Worm (Caenorhabditis elegans) whole organism, midembryonic: ENCODE data around the gene ZK1098.3.
A peak's percentile ranks its signal among the peaks of the same experiment; 100 is the strongest.

Experiments
- T22C8.4 ChIP-seq: fragments of 200-800 bp; sonication (Bioruptor generic); IDR thresholded peaks from 2 replicates; pipeline ENCODE4 v1.3.6; 2022; ENCODE audit warnings: missing genetic modification characterization, missing compliant biosample characterization
- cog-1 ChIP-seq: sonication (generic microtip); optimal IDR thresholded peaks from 2 replicates; lab custom pipeline; 2016; ENCODE audit warnings: missing genetic modification characterization, missing compliant biosample characterization
- flt-1 ChIP-seq: fragments of 200-800 bp; sonication (Bioruptor generic); IDR thresholded peaks from 2 replicates; pipeline ENCODE4 v1.3.6; 2022; ENCODE audit warnings: missing genetic modification characterization, missing compliant biosample characterization
- klf-2 ChIP-seq: fragments of 200-800 bp; sonication (Bioruptor generic); conservative IDR thresholded peaks from 2 replicates; pipeline ENCODE4 v1.3.6; 2022; ENCODE audit warnings: missing genetic modification reagents, missing genetic modification characterization, missing compliant biosample characterization
- med-1 ChIP-seq: sonication (generic microtip); optimal IDR thresholded peaks from 2 replicates; lab custom pipeline; 2017; ENCODE audit warnings: missing genetic modification characterization, mild to moderate bottlenecking, missing compliant biosample characterization, antibody characterized with exemption, missing genetic modification reagents; ENCODE audit not compliant: insufficient read depth
- ref-1 ChIP-seq: fragments of 200-800 bp; sonication (Bioruptor generic); conservative IDR thresholded peaks from 2 replicates; pipeline ENCODE4 v1.3.6; 2022; ENCODE audit warnings: missing genetic modification reagents, missing genetic modification characterization, missing compliant biosample characterization
- tab-1 ChIP-seq: fragments of 200-800 bp; sonication (Bioruptor generic); IDR thresholded peaks from 2 replicates; pipeline ENCODE4 v1.3.6; 2022; ENCODE audit warnings: missing genetic modification characterization, missing compliant biosample characterization
- ztf-23 ChIP-seq: fragments of 200-800 bp; sonication (Bioruptor generic); IDR thresholded peaks from 2 replicates; pipeline ENCODE4 v1.3.6; 2022; ENCODE audit warnings: missing genetic modification reagents, missing genetic modification characterization, missing compliant biosample characterization
- ztf-29 ChIP-seq: fragments of 200-800 bp; sonication (Bioruptor generic); IDR thresholded peaks from 2 replicates; pipeline ENCODE4 v1.3.6; 2022; ENCODE audit warnings: missing genetic modification reagents, missing genetic modification characterization, missing compliant biosample characterization

Gene ZK1098.3

ce11 chrIII:9526851-9527250, 11.7 kb downstream of the ZK1098.3 start, which contains the start of gene ZK1098.6:
Gene ZK1098.6 (plus strand): TSS chrIII:9527151.
- TF ChIP-seq ztf-23 (no peak), klf-2 (GFP tag; lab: Robert Waterston, UW) (no peak), ref-1 (GFP tag; lab: Robert Waterston, UW) (no peak), ztf-29 (GFP tag; lab: Robert Waterston, UW) (no peak), flt-1 (GFP tag; lab: Robert Waterston, UW) (no peak), T22C8.4 (GFP tag; lab: Robert Waterston, UW) (no peak), med-1 (GFP tag; lab: Kevin White, UChicago) (no peak), cog-1 (tag; lab: Kevin White, UChicago) (no peak), tab-1 (GFP tag; lab: Robert Waterston, UW) (no peak)

ce11 chrIII:9525252-9525651, 13.3 kb downstream of the ZK1098.3 start, which contains the start of gene trpp-3:
Gene trpp-3 (plus strand): TSS chrIII:9525552.
- TF ChIP-seq med-1 (GFP tag; lab: Kevin White, UChicago) (no peak), klf-2 (GFP tag; lab: Robert Waterston, UW) (no peak), ztf-23 (no peak), ztf-29 (GFP tag; lab: Robert Waterston, UW) (no peak), cog-1 (tag; lab: Kevin White, UChicago) (no peak), T22C8.4 (GFP tag; lab: Robert Waterston, UW) (no peak), flt-1 (GFP tag; lab: Robert Waterston, UW) (no peak), ref-1 (GFP tag; lab: Robert Waterston, UW) (no peak), tab-1 (GFP tag; lab: Robert Waterston, UW) (no peak)

- TF ChIP-seq med-1 (GFP tag; lab: Kevin White, UChicago): no peak
- 0 out of 2 replicates have a peak, but pooled peaks have one; percentile 62 for TF ChIP-seq ztf-23
- no peak for TF ChIP-seq T22C8.4 (GFP tag; lab: Robert Waterston, UW)
- TF ChIP-seq ztf-29 (GFP tag; lab: Robert Waterston, UW): no peak
- no peak for TF ChIP-seq cog-1 (tag; lab: Kevin White, UChicago)
- no peak for TF ChIP-seq tab-1 (GFP tag; lab: Robert Waterston, UW)
- TF ChIP-seq klf-2 (GFP tag; lab: Robert Waterston, UW): no peak
- TF ChIP-seq flt-1 (GFP tag; lab: Robert Waterston, UW): peak; percentile 49
- TF ChIP-seq ref-1 (GFP tag; lab: Robert Waterston, UW): no peak
Observed at ce11 chrIII:9523581-9523980, 14.9 kb downstream of the ZK1098.3 start, which contains the start of gene mrps-23. Gene mrps-23 (minus strand): TSS chrIII:9523672.

- TF ChIP-seq ztf-23 (no peak), cog-1 (tag; lab: Kevin White, UChicago) (peak; percentile 63)
Observed at ce11 chrIII:9521410-9522090, 17.0 kb downstream of the ZK1098.3 start, which contains the start of the genes clu-1 and prp-40. Gene clu-1 (minus strand): TSS chrIII:9521460. Gene prp-40 (plus strand): TSS chrIII:9522075.

- no peak for TF ChIP-seq ztf-29 (GFP tag; lab: Robert Waterston, UW)
- no peak for TF ChIP-seq med-1 (GFP tag; lab: Kevin White, UChicago)
- no peak for TF ChIP-seq klf-2 (GFP tag; lab: Robert Waterston, UW)
- TF ChIP-seq tab-1 (GFP tag; lab: Robert Waterston, UW): no peak
- no peak for TF ChIP-seq cog-1 (tag; lab: Kevin White, UChicago)
- TF ChIP-seq ref-1 (GFP tag; lab: Robert Waterston, UW): no peak
- no peak for TF ChIP-seq ztf-23
- no peak for TF ChIP-seq T22C8.4 (GFP tag; lab: Robert Waterston, UW)
- TF ChIP-seq flt-1 (GFP tag; lab: Robert Waterston, UW): no peak
Observed at ce11 chrIII:9516148-9516547, 22.4 kb downstream of the ZK1098.3 start, which contains the start of gene F55H2.7. Gene F55H2.7 (minus strand): TSS chrIII:9516248.

ce11 chrIII:9513569-9513968, 24.9 kb downstream of the ZK1098.3 start, which contains the start of gene F55H2.8:
Gene F55H2.8 (plus strand): TSS chrIII:9513869.
- TF ChIP-seq klf-2 (GFP tag; lab: Robert Waterston, UW) (no peak), med-1 (GFP tag; lab: Kevin White, UChicago) (no peak), ref-1 (GFP tag; lab: Robert Waterston, UW) (no peak), ztf-23 (no peak), flt-1 (GFP tag; lab: Robert Waterston, UW) (no peak), T22C8.4 (GFP tag; lab: Robert Waterston, UW) (no peak), ztf-29 (GFP tag; lab: Robert Waterston, UW) (no peak), cog-1 (tag; lab: Kevin White, UChicago) (no peak), tab-1 (GFP tag; lab: Robert Waterston, UW) (no peak)

ce11 chrIII:9513006-9513405, 25.5 kb downstream of the ZK1098.3 start:
- TF ChIP-seq klf-2 (GFP tag; lab: Robert Waterston, UW): no peak
- TF ChIP-seq ref-1 (GFP tag; lab: Robert Waterston, UW): no peak
- no peak for TF ChIP-seq ztf-29 (GFP tag; lab: Robert Waterston, UW)
- TF ChIP-seq ztf-23: no peak
- no peak for TF ChIP-seq flt-1 (GFP tag; lab: Robert Waterston, UW)
- TF ChIP-seq T22C8.4 (GFP tag; lab: Robert Waterston, UW): no peak
- no peak for TF ChIP-seq cog-1 (tag; lab: Kevin White, UChicago)
- TF ChIP-seq med-1 (GFP tag; lab: Kevin White, UChicago): no peak
- TF ChIP-seq tab-1 (GFP tag; lab: Robert Waterston, UW): no peak

- TF ChIP-seq ztf-23: no peak
Observed at ce11 chrIII:9511660-9512059, 26.8 kb downstream of the ZK1098.3 start.

- TF ChIP-seq tab-1 (GFP tag; lab: Robert Waterston, UW) (no peak), ref-1 (GFP tag; lab: Robert Waterston, UW) (no peak), flt-1 (GFP tag; lab: Robert Waterston, UW) (no peak), med-1 (GFP tag; lab: Kevin White, UChicago) (no peak), klf-2 (GFP tag; lab: Robert Waterston, UW) (no peak), ztf-23 (no peak), ztf-29 (GFP tag; lab: Robert Waterston, UW) (no peak), cog-1 (tag; lab: Kevin White, UChicago) (no peak), T22C8.4 (GFP tag; lab: Robert Waterston, UW) (no peak)
Observed at ce11 chrIII:9511055-9511520, 27.4 kb downstream of the ZK1098.3 start, which contains the start of gene F55H2.5. Gene F55H2.5 (plus strand): TSS chrIII:9511470.
